Fruit fly (Drosophila melanogaster) whole organism, pupa: Measurements from ENCODE around the gene CG4953.

Experiments used
- CG13204 ChIP-seq: fragments of 200-800 bp; sonication (Bioruptor generic); optimal IDR thresholded peaks from 2 replicates; lab custom pipeline; 2018; ENCODE audit warnings: missing biosample characterization, mild to moderate bottlenecking, missing genetic modification characterization, moderate library complexity
- CG14655 ChIP-seq: fragments of 200-800 bp; sonication (Bioruptor generic); optimal IDR thresholded peaks from 3 replicates; lab custom pipeline; 2017; ENCODE audit warnings: mild to moderate bottlenecking, missing biosample characterization, missing genetic modification reagents, missing genetic modification characterization
- CG8301 ChIP-seq: fragments of 200-800 bp; sonication (Bioruptor generic); optimal IDR thresholded peaks from 2 replicates; lab custom pipeline; 2018; ENCODE audit warnings: missing biosample characterization, mild to moderate bottlenecking, missing genetic modification characterization
- EcR ChIP-seq: fragments of 200-800 bp; sonication (Bioruptor generic); optimal IDR thresholded peaks from 3 replicates; lab custom pipeline; 2019; ENCODE audit warnings: missing biosample characterization, missing genetic modification characterization, mild to moderate bottlenecking, moderate library complexity, missing genetic modification reagents
- fd96Ca ChIP-seq: fragments of 200-800 bp; sonication (Bioruptor generic); IDR thresholded peaks from 3 replicates; pipeline ENCODE4 v1.3.6; 2022; ENCODE audit warnings: missing biosample characterization, missing genetic modification characterization
- rn ChIP-seq: fragments of 200-800 bp; sonication (Bioruptor generic); IDR thresholded peaks from 2 replicates; pipeline ENCODE4 v1.3.6; 2022; ENCODE audit warnings: missing biosample characterization, missing genetic modification characterization

- TF ChIP-seq CG14655 (GFP tag; lab: Kevin White, UChicago) (no peak), CG13204 (GFP tag; lab: Kevin White, UChicago) (no peak), CG8301 (tag; lab: Kevin White, UChicago) (no peak), rn (GFP tag; lab: Robert Waterston, UW) (no peak), fd96Ca (no peak), EcR (GFP tag; lab: Kevin White, UChicago) (no peak)
These were observed 5.7 kb downstream of the CG4953 start, which contains the start of gene trk for dm6 chr2L:10272224-10272623.
